Fruit fly (Drosophila melanogaster): ENCODE measurements around the gene Pburs.

Gene Pburs

dm6 chr2L:14372254-14372717 lies 44.8 kb downstream of the Pburs start (continued):
- TF ChIP-seq CG8089 (GFP tag; optimal IDR thresholded peaks at IDR 0.05) (no peak), ERR (GFP tag; optimal IDR thresholded peaks at IDR 0.05) (no peak), bab2 (GFP tag; optimal IDR thresholded peaks at IDR 0.05) (peak; percentile 74), usp (GFP tag; optimal IDR thresholded peaks at IDR 0.05) (no peak), dimm (GFP tag; IDR thresholded peaks at IDR 0.05) (peak; percentile 66), CG15269 (tag; optimal IDR thresholded peaks at IDR 0.05) (peak; percentile 89), tll (GFP tag; optimal IDR thresholded peaks at IDR 0.05) (no peak), CG10321 (GFP tag; IDR thresholded peaks at IDR 0.05) (0 out of 2 replicates have a peak, but pooled peaks have one; percentile 40), MBD-R2 (GFP tag; IDR thresholded peaks at IDR 0.05) (no peak; the same call in 1 of the 2 replicates), gce (GFP tag; IDR thresholded peaks at IDR 0.05) (peak; percentile 62; the same call in 1 of the 3 replicates), Hr51 (GFP tag; optimal IDR thresholded peaks at IDR 0.05) (peak; percentile 16 to 88), Rx (GFP tag; IDR thresholded peaks at IDR 0.05) (peak; percentile 41; the same call in 1 of the 2 replicates), CG2116 (GFP tag; optimal IDR thresholded peaks at IDR 0.05) (no peak), Med (GFP tag) (peak; percentile 84), Nf-YB (GFP tag; optimal IDR thresholded peaks at IDR 0.05) (peak; percentile 42), CG18476 (GFP tag; optimal IDR thresholded peaks at IDR 0.05) (no peak), CG14860 (GFP tag; IDR thresholded peaks at IDR 0.05; ENCODE audit: partially characterized antibody) (no peak), crc (GFP tag; optimal IDR thresholded peaks at IDR 0.05) (peak; percentile 36), Bdp1 (GFP tag; optimal IDR thresholded peaks at IDR 0.05) (peak; percentile 42), Kr (GFP tag; optimal IDR thresholded peaks at IDR 0.05) (no peak), grau (tag; optimal IDR thresholded peaks at IDR 0.05) (peak; percentile 84), jigr1 (GFP tag; IDR thresholded peaks at IDR 0.05) (0 out of 3 replicates have a peak, but pooled peaks have one; percentile 9), tx (GFP tag; optimal IDR thresholded peaks at IDR 0.05) (peak; percentile 73), ham (GFP tag; IDR thresholded peaks at IDR 0.05) (no peak), CG30020 (tag; optimal IDR thresholded peaks at IDR 0.05) (no peak), Dref (GFP tag; IDR thresholded peaks at IDR 0.05) (no peak), CG1832 (GFP tag; optimal IDR thresholded peaks at IDR 0.05) (no peak), danr (GFP tag; IDR thresholded peaks at IDR 0.05) (peak; percentile 58; the same call in 1 of the 2 replicates), dmrt99B (tag; optimal IDR thresholded peaks at IDR 0.05) (peak; percentile 79), CG10366 (GFP tag; IDR thresholded peaks at IDR 0.05) (peak; percentile 75), CG10209 (GFP tag; optimal IDR thresholded peaks at IDR 0.05) (peak; percentile 61), peb (GFP tag; IDR thresholded peaks at IDR 0.05) (no peak), pita (GFP tag; optimal IDR thresholded peaks at IDR 0.05) (no peak), dan (GFP tag; IDR thresholded peaks at IDR 0.05) (no peak), Mrtf (GFP tag; IDR thresholded peaks at IDR 0.05) (peak; percentile 70), slp2 (GFP tag; optimal IDR thresholded peaks at IDR 0.05) (peak; percentile 26), NfI (GFP tag; optimal IDR thresholded peaks at IDR 0.05) (peak; percentile 41), Poxn (GFP tag; IDR thresholded peaks at IDR 0.05) (0 out of 2 replicates have a peak, but pooled peaks have one; percentile 40), CG9609 (GFP tag; optimal IDR thresholded peaks at IDR 0.05) (peak; percentile 38), CG15696 (tag; optimal IDR thresholded peaks at IDR 0.05) (no peak), Ets65A (GFP tag) (no peak), fru (optimal IDR thresholded peaks at IDR 0.05) (no peak), CG15011 (GFP tag; optimal IDR thresholded peaks at IDR 0.05) (no peak), CG11560 (tag; IDR thresholded peaks at IDR 0.05) (peak; percentile 50; the same call in 1 of the 3 replicates), tap (tag; optimal IDR thresholded peaks at IDR 0.05) (peak; percentile 29), CG11723 (GFP tag; optimal IDR thresholded peaks at IDR 0.05) (peak; percentile 28), fd96Cb (tag; optimal IDR thresholded peaks at IDR 0.05) (peak; percentile 28), crp (GFP tag; optimal IDR thresholded peaks at IDR 0.05) (no peak), CG1233 (GFP tag; optimal IDR thresholded peaks at IDR 0.05) (peak; percentile 22), CG16779 (GFP tag; IDR thresholded peaks at IDR 0.05) (peak; percentile 41; the same call in 1 of the 2 replicates), gfzf (GFP tag; optimal IDR thresholded peaks at IDR 0.05) (no peak)
